Worm (Caenorhabditis elegans): Measurements from ENCODE around the gene asp-6.

DNA sequence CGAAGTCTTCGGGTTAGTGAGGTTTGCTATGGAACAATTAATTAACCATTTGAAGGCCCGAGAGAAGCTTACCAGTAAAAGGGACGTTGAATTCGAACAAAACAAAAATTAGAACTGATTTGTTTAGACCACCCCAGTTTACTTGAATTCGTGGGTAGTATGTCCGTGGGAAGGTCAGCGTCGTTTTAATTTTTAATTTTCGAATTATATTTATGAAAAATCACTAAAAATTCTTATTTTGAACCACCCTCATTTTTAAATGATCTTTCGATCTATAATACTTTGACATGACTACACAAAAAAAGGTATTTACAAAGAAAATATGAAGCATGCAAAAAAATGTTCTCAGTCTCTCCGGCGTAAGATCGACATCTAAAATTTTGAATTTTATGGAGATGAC, 23.3 kb downstream of the asp-6 start, which contains the start of gene C16D9.5:
- TF ChIP-seq aly-1 (tag; optimal IDR thresholded peaks at IDR 0.05), result no peak
- no peak for TF ChIP-seq ama-1 (optimal IDR thresholded peaks at IDR 0.05)
- TF ChIP-seq ets-7 (tag; optimal IDR thresholded peaks at IDR 0.05), result no peak
- no peak for TF ChIP-seq hmg-4 (GFP tag; optimal IDR thresholded peaks at IDR 0.05)
- TF ChIP-seq pes-1 (GFP tag; IDR thresholded peaks at IDR 0.05), result no peak
- no peak for TF ChIP-seq ceh-13 (GFP tag; optimal IDR thresholded peaks at IDR 0.05)
- TF ChIP-seq hnd-1 (tag; optimal IDR thresholded peaks at IDR 0.05), result no peak
- no peak for TF ChIP-seq F13C5.2 (tag; optimal IDR thresholded peaks at IDR 0.05)
- no peak for TF ChIP-seq sea-1 (GFP tag; conservative IDR thresholded peaks at IDR 0.05)
- TF ChIP-seq ceh-36 (tag; optimal IDR thresholded peaks at IDR 0.05), result no peak
